Worm (Caenorhabditis elegans) whole organism, young adult: ENCODE results near the gene C49F5.8.

Experiments used
- C17E4.6 ChIP-seq: fragments of 200-800 bp; sonication (Bioruptor generic); IDR thresholded peaks from 2 replicates; pipeline ENCODE4 v1.3.6; 2022; ENCODE audit warnings: missing genetic modification reagents, missing genetic modification characterization, missing compliant biosample characterization
- D2030.7 ChIP-seq: fragments of 200-800 bp; sonication (Bioruptor generic); IDR thresholded peaks from 2 replicates; pipeline ENCODE4 v1.3.6; 2022; ENCODE audit warnings: missing genetic modification reagents, missing genetic modification characterization, missing compliant biosample characterization
- F10E7.11 ChIP-seq: sonication (generic microtip); optimal IDR thresholded peaks from 2 replicates; lab custom pipeline; 2017; ENCODE audit warnings: mild to moderate bottlenecking, missing genetic modification characterization, moderate library complexity, missing compliant biosample characterization
- F23B12.7 ChIP-seq: sonication (generic microtip); optimal IDR thresholded peaks from 2 replicates; lab custom pipeline; 2017; ENCODE audit warnings: missing genetic modification characterization, mild to moderate bottlenecking, missing compliant biosample characterization, antibody characterized with exemption, moderate library complexity; ENCODE audit not compliant: insufficient read depth
- F39B2.1 ChIP-seq: fragments of 200-800 bp; sonication (Bioruptor generic); IDR thresholded peaks from 2 replicates; pipeline ENCODE4 v1.3.6; 2022; ENCODE audit warnings: missing genetic modification reagents, missing genetic modification characterization, missing compliant biosample characterization
- F55B11.4 ChIP-seq: sonication (generic microtip); optimal IDR thresholded peaks from 2 replicates; lab custom pipeline; 2016; ENCODE audit warnings: missing compliant biosample characterization, missing genetic modification characterization, borderline replicate concordance; ENCODE audit not compliant: insufficient read depth
- K12H6.12 ChIP-seq: fragments of 200-800 bp; sonication (Bioruptor generic); optimal IDR thresholded peaks from 2 replicates; lab custom pipeline; 2018; ENCODE audit warnings: mild to moderate bottlenecking, missing genetic modification characterization, missing compliant biosample characterization
- Y56A3A.18 ChIP-seq: fragments of 200-800 bp; sonication (Bioruptor generic); IDR thresholded peaks from 2 replicates; pipeline ENCODE4 v1.3.6; 2022; ENCODE audit warnings: missing genetic modification reagents, missing genetic modification characterization, missing compliant biosample characterization
- Y67H2A.10 ChIP-seq: fragments of 200-800 bp; sonication (Bioruptor generic); conservative IDR thresholded peaks from 2 replicates; pipeline ENCODE4 v1.3.6; 2022; ENCODE audit warnings: missing genetic modification reagents, missing genetic modification characterization, missing compliant biosample characterization
- aptf-3 ChIP-seq: fragments of 200-800 bp; sonication (Bioruptor generic); IDR thresholded peaks from 2 replicates; pipeline ENCODE4 v1.3.6; 2022; ENCODE audit warnings: missing genetic modification characterization, missing compliant biosample characterization
- ceh-40 ChIP-seq: fragments of 200-800 bp; sonication (Bioruptor generic); IDR thresholded peaks from 2 replicates; pipeline ENCODE4 v1.3.6; 2022; ENCODE audit warnings: missing genetic modification characterization, missing compliant biosample characterization
- die-1 ChIP-seq: sonication (generic microtip); optimal IDR thresholded peaks from 2 replicates; lab custom pipeline; 2016; ENCODE audit warnings: missing genotype, mild to moderate bottlenecking, missing genetic modification characterization, missing compliant biosample characterization
- egl-18 ChIP-seq: fragments of 200-800 bp; sonication (Bioruptor generic); IDR thresholded peaks from 2 replicates; pipeline ENCODE4 v1.3.6; 2022; ENCODE audit warnings: missing genetic modification reagents, missing genetic modification characterization, missing compliant biosample characterization
- egl-44 ChIP-seq: fragments of 200-800 bp; sonication (Bioruptor generic); IDR thresholded peaks from 2 replicates; pipeline ENCODE4 v1.3.6; 2022; ENCODE audit warnings: missing genetic modification reagents, missing genetic modification characterization, missing compliant biosample characterization
- fkh-3 ChIP-seq: sonication (generic microtip); optimal IDR thresholded peaks from 2 replicates; lab custom pipeline; 2016; ENCODE audit warnings: mild to moderate bottlenecking, missing genetic modification characterization, missing compliant biosample characterization
- him-1 ChIP-seq: sonication (generic microtip); optimal IDR thresholded peaks from 2 replicates; lab custom pipeline; 2016; ENCODE audit warnings: missing genotype, missing genetic modification reagents, missing genetic modification characterization, missing compliant biosample characterization
- hlh-12 ChIP-seq: sonication (generic microtip); optimal IDR thresholded peaks from 2 replicates; lab custom pipeline; 2016; ENCODE audit warnings: missing genetic modification characterization, missing compliant biosample characterization
- hmg-1.2 ChIP-seq: fragments of 200-800 bp; sonication (Bioruptor generic); IDR thresholded peaks from 2 replicates; pipeline ENCODE4 v1.3.6; 2022; ENCODE audit warnings: missing genetic modification reagents, missing genetic modification characterization, missing compliant biosample characterization
- hrde-1 ChIP-seq: sonication (generic microtip); optimal IDR thresholded peaks from 2 replicates; lab custom pipeline; 2016; ENCODE audit warnings: missing genetic modification characterization, mild to moderate bottlenecking, missing compliant biosample characterization, moderate library complexity, missing genotype, missing genetic modification reagents, borderline replicate concordance
- lin-26 ChIP-seq: fragments of 200-800 bp; sonication (Bioruptor generic); IDR thresholded peaks from 2 replicates; pipeline ENCODE4 v1.3.6; 2022; ENCODE audit warnings: missing genetic modification reagents, missing genetic modification characterization, missing compliant biosample characterization
- lin-35 ChIP-seq, 3 experiments: fragments of 150-350 bp in 2 of 3; sonication (generic microtip) in 1 of 3; optimal IDR thresholded peaks; 2 replicates each; lab custom pipeline; 2014 to 2018; ENCODE audit warnings: missing biosample characterization in 3 of 3, missing genetic modification characterization in 3 of 3, missing genetic modification reagents in 3 of 3
- lin-40 ChIP-seq: sonication (generic microtip); optimal IDR thresholded peaks from 2 replicates; lab custom pipeline; 2016; ENCODE audit warnings: missing genetic modification characterization, mild to moderate bottlenecking, missing compliant biosample characterization, missing genotype, missing genetic modification reagents
- lsy-27 ChIP-seq: sonication (generic microtip); optimal IDR thresholded peaks from 2 replicates; lab custom pipeline; 2017; ENCODE audit warnings: missing genetic modification characterization, mild to moderate bottlenecking, missing compliant biosample characterization, antibody characterized with exemption, missing genotype, borderline replicate concordance; ENCODE audit not compliant: insufficient read depth
- madf-10 ChIP-seq: sonication (generic microtip); optimal IDR thresholded peaks from 2 replicates; lab custom pipeline; 2016; ENCODE audit warnings: mild to moderate bottlenecking, missing genetic modification characterization, missing compliant biosample characterization
- madf-8 ChIP-seq: fragments of 200-800 bp; sonication (Bioruptor generic); conservative IDR thresholded peaks from 2 replicates; pipeline ENCODE4 v1.3.6; 2022; ENCODE audit warnings: missing genetic modification reagents, missing genetic modification characterization, missing compliant biosample characterization
- mxl-1 ChIP-seq: sonication (generic microtip); optimal IDR thresholded peaks from 2 replicates; lab custom pipeline; 2016; ENCODE audit warnings: missing genetic modification characterization, missing compliant biosample characterization
- nfyb-1 ChIP-seq: fragments of 200-800 bp; sonication (Bioruptor generic); IDR thresholded peaks from 2 replicates; pipeline ENCODE4 v1.3.6; 2022; ENCODE audit warnings: missing genetic modification reagents, missing genetic modification characterization, missing compliant biosample characterization
- nhr-120 ChIP-seq: fragments of 200-800 bp; sonication (Bioruptor generic); IDR thresholded peaks from 2 replicates; pipeline ENCODE4 v1.3.6; 2022; ENCODE audit warnings: missing genetic modification characterization, missing compliant biosample characterization
- nhr-90 ChIP-seq: sonication (generic microtip); optimal IDR thresholded peaks from 2 replicates; lab custom pipeline; 2016; ENCODE audit warnings: missing genotype, mild to moderate bottlenecking, missing genetic modification characterization, missing compliant biosample characterization
- pbrm-1 ChIP-seq: fragments of 200-800 bp; sonication (Bioruptor generic); IDR thresholded peaks from 2 replicates; pipeline ENCODE4 v1.3.6; 2022; ENCODE audit warnings: missing genetic modification reagents, missing genetic modification characterization, missing compliant biosample characterization
- rec-8 ChIP-seq, 2 experiments: sonication (generic microtip); optimal IDR thresholded peaks; 2 replicates each; lab custom pipeline; 2016; ENCODE audit warnings: mild to moderate bottlenecking in 2 of 2, missing genetic modification characterization in 2 of 2, missing genetic modification reagents in 2 of 2, missing genotype in 2 of 2, missing biosample characterization in 1 of 2, missing compliant biosample characterization in 1 of 2, moderate library complexity in 1 of 2
- rpc-1 ChIP-seq, 2 experiments: fragments of 150-350 bp in 1 of 2; sonication (generic microtip) in 1 of 2; optimal IDR thresholded peaks; 2 replicates each; lab custom pipeline; 2014 to 2018; ENCODE audit warnings: missing biosample characterization in 1 of 2, missing genetic modification characterization in 1 of 2, missing genetic modification reagents in 1 of 2, missing genotype in 1 of 2
- snpc-1.1 ChIP-seq: sonication (generic microtip); optimal IDR thresholded peaks from 2 replicates; lab custom pipeline; 2017; ENCODE audit warnings: missing genetic modification characterization, mild to moderate bottlenecking, missing compliant biosample characterization, antibody characterized with exemption, moderate library complexity, missing genotype, missing genetic modification reagents; ENCODE audit not compliant: insufficient read depth
- snpc-1.3 ChIP-seq: sonication (generic microtip); optimal IDR thresholded peaks from 2 replicates; lab custom pipeline; 2017; ENCODE audit warnings: missing genetic modification characterization, mild to moderate bottlenecking, missing compliant biosample characterization, antibody characterized with exemption, moderate library complexity, missing genotype, missing genetic modification reagents; ENCODE audit not compliant: insufficient read depth
- snpc-4 ChIP-seq, 5 experiments: fragments of 150-350 bp in 1 of 5; sonication (generic microtip) in 4 of 5; optimal IDR thresholded peaks; 2 replicates each; lab custom pipeline; 2014 to 2018; ENCODE audit warnings: missing genetic modification characterization in 5 of 5, missing biosample characterization in 3 of 5, antibody characterized with exemption in 2 of 5, mild to moderate bottlenecking in 2 of 5, missing compliant biosample characterization in 2 of 5, missing genotype in 2 of 5, moderate library complexity in 2 of 5, missing genetic modification reagents in 1 of 5
- somi-1 ChIP-seq: fragments of 200-800 bp; sonication (Bioruptor generic); optimal IDR thresholded peaks from 2 replicates; lab custom pipeline; 2018; ENCODE audit warnings: mild to moderate bottlenecking, missing genetic modification characterization, missing compliant biosample characterization
- tbp1 ChIP-seq: fragments of 200-800 bp; sonication (Bioruptor generic); optimal IDR thresholded peaks from 2 replicates; lab custom pipeline; 2018; ENCODE audit warnings: mild to moderate bottlenecking, missing genetic modification characterization, missing compliant biosample characterization
- tlf-1 ChIP-seq: fragments of 200-800 bp; sonication (Bioruptor generic); optimal IDR thresholded peaks from 2 replicates; lab custom pipeline; 2018; ENCODE audit warnings: mild to moderate bottlenecking, missing genetic modification characterization, missing compliant biosample characterization
- zim-3 ChIP-seq: sonication (generic microtip); optimal IDR thresholded peaks from 2 replicates; lab custom pipeline; 2017; ENCODE audit warnings: mild to moderate bottlenecking, missing genetic modification characterization, moderate library complexity, missing compliant biosample characterization
- ztf-18 ChIP-seq: sonication (generic microtip); optimal IDR thresholded peaks from 2 replicates; lab custom pipeline; 2016; ENCODE audit warnings: missing genotype, mild to moderate bottlenecking, missing genetic modification characterization, missing compliant biosample characterization
- ztf-25 ChIP-seq: fragments of 200-800 bp; sonication (Bioruptor generic); IDR thresholded peaks from 2 replicates; pipeline ENCODE4 v1.3.6; 2022; ENCODE audit warnings: missing genetic modification reagents, missing genetic modification characterization, missing compliant biosample characterization
- ztf-3 ChIP-seq: fragments of 200-800 bp; sonication (Bioruptor generic); optimal IDR thresholded peaks from 2 replicates; lab custom pipeline; 2018; ENCODE audit warnings: mild to moderate bottlenecking, missing genetic modification characterization, missing compliant biosample characterization
- ztf-6 ChIP-seq: fragments of 200-800 bp; sonication (Bioruptor generic); IDR thresholded peaks from 2 replicates; pipeline ENCODE4 v1.3.6; 2022; ENCODE audit warnings: missing genetic modification reagents, missing genetic modification characterization, missing compliant biosample characterization

The C49F5.8 gene

DNA sequence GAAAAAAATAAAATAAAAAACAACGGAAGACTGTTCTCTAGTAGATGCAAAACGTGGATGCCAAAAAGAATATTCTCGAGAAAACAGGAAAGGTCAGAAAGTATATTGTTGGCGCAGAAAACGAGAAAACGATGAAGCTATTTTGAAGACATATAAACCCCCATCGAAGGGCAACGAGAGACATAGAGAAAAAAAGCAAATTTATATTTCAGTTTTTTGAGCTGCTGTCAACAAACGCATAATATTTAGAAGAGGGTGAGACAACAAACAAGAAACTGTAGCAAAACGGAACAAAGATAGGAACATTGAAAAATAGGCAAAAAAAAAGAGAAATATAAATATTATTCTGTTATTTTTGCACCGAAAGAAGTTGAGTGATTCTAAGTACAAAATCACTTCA lies 32.3 kb downstream of the C49F5.8 start:
- TF ChIP-seq F23B12.7 (tag; lab: Kevin White, UChicago) (no peak), egl-44 (no peak), madf-8 (GFP tag; lab: Robert Waterston, UW) (no peak), F39B2.1 (GFP tag; lab: Robert Waterston, UW) (no peak), hmg-1.2 (GFP tag; lab: Robert Waterston, UW) (peak; percentile 18; the same call in 1 of the 2 replicates)

DNA sequence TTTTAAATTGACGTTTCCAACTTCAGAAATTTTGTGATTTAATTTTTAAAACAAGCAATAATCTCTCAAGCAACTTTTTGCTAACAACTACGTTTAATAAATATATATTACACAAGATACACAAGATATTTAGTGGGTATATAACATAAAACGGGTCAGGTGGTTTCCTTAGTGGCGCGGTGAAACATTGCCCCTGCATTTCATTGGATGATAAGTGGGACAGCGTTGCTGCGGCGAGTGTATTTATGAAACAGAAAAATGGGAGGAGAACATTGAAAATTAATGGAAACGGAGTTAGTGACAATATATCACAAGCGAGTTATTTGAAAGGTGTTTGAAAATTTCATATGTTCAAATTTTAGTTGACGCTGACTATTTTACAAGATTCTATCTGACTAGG lies 32.8 kb downstream of the C49F5.8 start:
- TF ChIP-seq zim-3 (tag; lab: Kevin White, UChicago) (no peak), K12H6.12 (tag; lab: Kevin White, UChicago) (no peak), F55B11.4 (tag; lab: Kevin White, UChicago) (no peak), hrde-1 (tag; lab: Kevin White, UChicago) (no peak), pbrm-1 (GFP tag; lab: Robert Waterston, UW) (no peak), lin-35 (GFP tag; optimal IDR thresholded peaks at IDR 0.05; lab: Kevin White, UChicago) (no peak), ztf-25 (GFP tag; lab: Robert Waterston, UW) (no peak), snpc-4 (GFP tag; optimal IDR thresholded peaks at IDR 0.05; lab: Kevin White, UChicago) (no peak), snpc-4 (tag; optimal IDR thresholded peaks at IDR 0.05; lab: Kevin White, UChicago) (no peak), lsy-27 (no peak), hmg-1.2 (GFP tag; lab: Robert Waterston, UW) (no peak), hlh-12 (tag; lab: Kevin White, UChicago) (no peak), somi-1 (no peak), Y56A3A.18 (GFP tag; lab: Robert Waterston, UW) (no peak), egl-18 (GFP tag; lab: Robert Waterston, UW) (no peak), aptf-3 (no peak), F10E7.11 (tag; lab: Kevin White, UChicago) (no peak), fkh-3 (no peak), F23B12.7 (tag; lab: Kevin White, UChicago) (no peak), ztf-6 (GFP tag; lab: Robert Waterston, UW) (no peak)
- TF ChIP-seq, all 124 proteins: peak for 0

DNA sequence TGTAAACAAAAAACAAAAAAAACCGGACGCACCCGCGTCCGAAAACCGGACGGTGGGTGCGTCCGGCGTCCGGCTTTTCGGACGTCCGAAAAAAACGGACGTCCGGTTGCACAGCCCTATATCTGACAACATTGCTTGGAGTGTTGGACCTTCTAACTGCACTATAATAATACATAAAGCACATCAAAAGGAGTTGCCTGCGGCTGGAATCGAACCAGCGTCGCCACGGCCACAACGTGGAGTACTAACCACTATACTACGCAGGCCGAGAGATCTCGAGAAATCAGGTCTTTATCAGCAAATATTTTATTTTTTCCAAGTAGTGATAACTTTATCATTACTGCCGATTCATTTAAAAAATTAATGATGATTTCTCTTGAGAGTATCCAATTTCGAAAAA lies 33.4 kb downstream of the C49F5.8 start:
- TF ChIP-seq ceh-40 (GFP tag; lab: Robert Waterston, UW), result 0 out of 2 replicates have a peak, but pooled peaks have one; percentile 41
- TF ChIP-seq nhr-90, result peak; percentile 66
- TF ChIP-seq D2030.7 (GFP tag; lab: Robert Waterston, UW), result peak; percentile 76
- TF ChIP-seq madf-10, result no peak
- peak; percentile 23 for TF ChIP-seq mxl-1 (tag; lab: Kevin White, UChicago)
- no peak for TF ChIP-seq snpc-4 (GFP tag; optimal IDR thresholded peaks at IDR 0.05; lab: Kevin White, UChicago)
- TF ChIP-seq snpc-4 (tag; optimal IDR thresholded peaks at IDR 0.05; lab: Kevin White, UChicago), result peak in 3 of 4 experiments; percentile 32 to 75 (median 34)
- TF ChIP-seq C17E4.6 (GFP tag; lab: Robert Waterston, UW), result no peak
- no peak for TF ChIP-seq tlf-1 (GFP tag; lab: Kevin White, UChicago)
- peak; percentile 35 for TF ChIP-seq hmg-1.2 (GFP tag; lab: Robert Waterston, UW)
- TF ChIP-seq snpc-1.1 (tag; lab: Kevin White, UChicago), result peak; percentile 16
- peak; percentile 59 for TF ChIP-seq die-1 (tag; lab: Kevin White, UChicago)
- peak; percentile 70 for TF ChIP-seq rpc-1 (optimal IDR thresholded peaks at IDR 0.05; lab: Kevin White, UChicago)
- TF ChIP-seq rpc-1 (tag; optimal IDR thresholded peaks at IDR 0.05; lab: Kevin White, UChicago), result peak; percentile 81
- TF ChIP-seq nfyb-1, result 0 out of 2 replicates have a peak, but pooled peaks have one; percentile 32
- TF ChIP-seq rec-8 (tag; optimal IDR thresholded peaks at IDR 0.05; lab: Kevin White, UChicago), result peak in 1 of 2 experiments; percentile 33
- TF ChIP-seq lin-35 (GFP tag; optimal IDR thresholded peaks at IDR 0.05; lab: Kevin White, UChicago), result peak in 1 of 3 experiments; percentile 24
- peak; percentile 56 for TF ChIP-seq ztf-18 (tag; lab: Kevin White, UChicago)
- TF ChIP-seq lin-26 (GFP tag; lab: Robert Waterston, UW), result peak; percentile 79
- no peak for TF ChIP-seq nhr-120 (GFP tag; lab: Robert Waterston, UW)
- TF ChIP-seq Y67H2A.10 (GFP tag; lab: Robert Waterston, UW), result no peak
- TF ChIP-seq him-1 (tag; lab: Kevin White, UChicago), result peak; percentile 56
- TF ChIP-seq tbp1, result peak; percentile 87
- TF ChIP-seq snpc-1.3 (tag; lab: Kevin White, UChicago), result peak; percentile 22
- TF ChIP-seq lin-40, result peak; percentile 10
- no peak for TF ChIP-seq ztf-3 (GFP tag; lab: Kevin White, UChicago)
